Fruit fly (Drosophila melanogaster): ENCODE results near the gene CG33630.

CG33630 gene

dm6 chr3R:10032951-10033720 lies 29.3 kb upstream of the CG33630 start (continued):
- TF ChIP-seq CG15011 (GFP tag; optimal IDR thresholded peaks at IDR 0.05) (no peak), CG12942 (GFP tag; optimal IDR thresholded peaks at IDR 0.05) (no peak), gt (GFP tag; IDR thresholded peaks at IDR 0.05) (no peak), CG17568 (GFP tag; optimal IDR thresholded peaks at IDR 0.05) (no peak), ham (GFP tag; IDR thresholded peaks at IDR 0.05) (no peak), CG18011 (GFP tag; optimal IDR thresholded peaks at IDR 0.05) (no peak), dysf (GFP tag; IDR thresholded peaks at IDR 0.05) (peak; percentile 44; the same call in 1 of the 3 replicates), CG1602 (GFP tag; optimal IDR thresholded peaks at IDR 0.05) (no peak), CG17385 (GFP tag; optimal IDR thresholded peaks at IDR 0.05) (peak; percentile 13), Adf1 (GFP tag; IDR thresholded peaks at IDR 0.05) (no peak), ATbp (GFP tag; optimal IDR thresholded peaks at IDR 0.05) (no peak), tin (GFP tag; optimal IDR thresholded peaks at IDR 0.05) (no peak), CG16815 (GFP tag; optimal IDR thresholded peaks at IDR 0.05) (no peak), bowl (GFP tag; IDR thresholded peaks at IDR 0.05) (no peak), Ets65A (GFP tag) (peak; percentile 80), trem (tag; optimal IDR thresholded peaks at IDR 0.05) (no peak), Hr51 (GFP tag; optimal IDR thresholded peaks at IDR 0.05) (peak in 1 of 2 experiments; percentile 47), PHDP (tag; optimal IDR thresholded peaks at IDR 0.05) (peak; percentile 16), Dp (GFP tag; optimal IDR thresholded peaks at IDR 0.05) (no peak), BtbVII (GFP tag; optimal IDR thresholded peaks at IDR 0.05) (no peak), fu2 (GFP tag; optimal IDR thresholded peaks at IDR 0.05) (no peak), CG11723 (GFP tag; optimal IDR thresholded peaks at IDR 0.05) (no peak), HLH3B (GFP tag; IDR thresholded peaks at IDR 0.05) (no peak), seq (GFP tag; IDR thresholded peaks at IDR 0.05) (no peak), CG17829 (tag; optimal IDR thresholded peaks at IDR 0.05) (peak; percentile 18), Bdp1 (GFP tag; optimal IDR thresholded peaks at IDR 0.05) (no peak), CG31441 (GFP tag; IDR thresholded peaks at IDR 0.05) (peak; percentile 48), HmgD (GFP tag; optimal IDR thresholded peaks at IDR 0.05) (no peak), CG10431 (GFP tag; optimal IDR thresholded peaks at IDR 0.05) (no peak), Sin3A (optimal IDR thresholded peaks at IDR 0.05) (no peak), lov (optimal IDR thresholded peaks at IDR 0.05) (no peak), lov (GFP tag; IDR thresholded peaks at IDR 0.05) (no peak), NC2α (GFP tag; optimal IDR thresholded peaks at IDR 0.05) (no peak), mam (GFP tag; optimal IDR thresholded peaks at IDR 0.05) (no peak), CG6654 (GFP tag; optimal IDR thresholded peaks at IDR 0.05) (no peak), wor (GFP tag; IDR thresholded peaks at IDR 0.05) (no peak), ci (GFP tag; IDR thresholded peaks at IDR 0.05) (no peak), sc (optimal IDR thresholded peaks at IDR 0.05) (no peak), sc (GFP tag; optimal IDR thresholded peaks at IDR 0.05) (no peak), MTF-1 (GFP tag; optimal IDR thresholded peaks at IDR 0.05; ENCODE audit: borderline replicate concordance) (no peak), CG11093 (GFP tag; IDR thresholded peaks at IDR 0.05) (no peak), oc (tag; optimal IDR thresholded peaks at IDR 0.05) (no peak), ttk (GFP tag; IDR thresholded peaks at IDR 0.05) (no peak), lbe (GFP tag; optimal IDR thresholded peaks at IDR 0.05) (no peak), zen (tag; optimal IDR thresholded peaks at IDR 0.05) (no peak), ase (GFP tag; IDR thresholded peaks at IDR 0.05) (no peak), salm (tag; optimal IDR thresholded peaks at IDR 0.05) (no peak), Sry-δ (GFP tag; optimal IDR thresholded peaks at IDR 0.05) (no peak), CG7271 (tag; optimal IDR thresholded peaks at IDR 0.05) (no peak), CG9609 (GFP tag; optimal IDR thresholded peaks at IDR 0.05) (no peak), tll (GFP tag; optimal IDR thresholded peaks at IDR 0.05) (no peak)

Data from whole organism, embryonic.